Worm (Caenorhabditis elegans) whole organism, L4/young adult: ENCODE data around the gene ncx-9.

Experiments
- W03F9.2 ChIP-seq: fragments of 150-350 bp; optimal IDR thresholded peaks from 2 replicates; lab custom pipeline; 2014; ENCODE audit warnings: missing biosample characterization, missing genetic modification characterization
- him-1 ChIP-seq: sonication (generic microtip); optimal IDR thresholded peaks from 2 replicates; lab custom pipeline; 2016; ENCODE audit warnings: missing genotype, missing genetic modification reagents, missing genetic modification characterization, missing compliant biosample characterization

- TF ChIP-seq him-1 (tag; lab: Kevin White, UChicago) = no peak
- TF ChIP-seq W03F9.2 = no peak
Observed at ce11 chrV:4960686-4961085, 34.4 kb downstream of the ncx-9 start.
